Fruit fly (Drosophila melanogaster) whole organism, embryonic: ENCODE measurements around the gene a5.
A peak's percentile ranks its signal among the peaks of the same experiment; 100 is the strongest.

Source experiments
- CG1024 ChIP-seq: fragments of 200-800 bp; sonication (Bioruptor generic); IDR thresholded peaks from 2 replicates; pipeline ENCODE4 v1.3.6; 2022; ENCODE audit warnings: missing biosample characterization, missing genetic modification characterization
- CG10462 ChIP-seq: fragments of 200-800 bp; sonication (Bioruptor generic); optimal IDR thresholded peaks from 2 replicates; lab custom pipeline; 2016; ENCODE audit warnings: missing biosample characterization, missing genetic modification characterization
- CG10959 ChIP-seq: fragments of 200-800 bp; sonication (Bioruptor generic); IDR thresholded peaks from 2 replicates; pipeline ENCODE4 v1.3.6; 2022; ENCODE audit warnings: missing biosample characterization, missing genetic modification characterization
- CG12104 ChIP-seq: fragments of 200-800 bp; sonication (Bioruptor generic); optimal IDR thresholded peaks from 3 replicates; lab custom pipeline; 2016; ENCODE audit warnings: missing biosample characterization, missing genetic modification characterization
- CG12155 ChIP-seq: fragments of 200-800 bp; sonication (Bioruptor generic); optimal IDR thresholded peaks from 3 replicates; lab custom pipeline; 2016; ENCODE audit warnings: missing biosample characterization, missing genetic modification characterization
- CG13775 ChIP-seq: fragments of 200-800 bp; sonication (Bioruptor generic); optimal IDR thresholded peaks from 3 replicates; lab custom pipeline; 2017; ENCODE audit warnings: missing biosample characterization, mild to moderate bottlenecking, missing genetic modification characterization
- CG14667 ChIP-seq: fragments of 200-800 bp; sonication (Bioruptor generic); IDR thresholded peaks from 2 replicates; pipeline ENCODE4 v1.3.6; 2022; ENCODE audit warnings: missing biosample characterization, missing genetic modification characterization
- CG1529 ChIP-seq: fragments of 200-800 bp; sonication (Bioruptor generic); optimal IDR thresholded peaks from 3 replicates; lab custom pipeline; 2018; ENCODE audit warnings: missing biosample characterization, missing genetic modification characterization
- CG17612 ChIP-seq: fragments of 200-800 bp; sonication (Bioruptor generic); IDR thresholded peaks from 2 replicates; pipeline ENCODE4 v1.3.6; 2022; ENCODE audit warnings: missing biosample characterization, missing genetic modification characterization
- CG17912 ChIP-seq: fragments of 200-800 bp; sonication (Bioruptor generic); optimal IDR thresholded peaks from 2 replicates; lab custom pipeline; 2018; ENCODE audit warnings: missing biosample characterization, mild to moderate bottlenecking, missing genetic modification characterization
- CG2889 ChIP-seq: fragments of 200-800 bp; sonication (Bioruptor generic); IDR thresholded peaks from 3 replicates; pipeline ENCODE4 v1.3.6; 2022; ENCODE audit warnings: missing biosample characterization, missing genetic modification characterization
- CG3838 ChIP-seq: fragments of 200-800 bp; sonication (Bioruptor generic); optimal IDR thresholded peaks from 3 replicates; lab custom pipeline; 2016; ENCODE audit warnings: missing biosample characterization, missing genetic modification characterization
- CG6654 ChIP-seq: fragments of 200-800 bp; sonication (Bioruptor generic); optimal IDR thresholded peaks from 2 replicates; lab custom pipeline; 2017; ENCODE audit warnings: missing biosample characterization, mild to moderate bottlenecking, missing genetic modification characterization
- CG8388 ChIP-seq: fragments of 200-800 bp; sonication (Bioruptor generic); optimal IDR thresholded peaks from 2 replicates; lab custom pipeline; 2019; ENCODE audit warnings: missing biosample characterization, mild to moderate bottlenecking, missing genetic modification characterization, moderate library complexity
- CG9932 ChIP-seq: fragments of 200-800 bp; sonication (Bioruptor generic); IDR thresholded peaks from 2 replicates; pipeline ENCODE4 v1.3.6; 2022; ENCODE audit warnings: missing biosample characterization, missing genetic modification characterization
- Dip2 ChIP-seq: fragments of 200-800 bp; sonication (Bioruptor generic); IDR thresholded peaks from 2 replicates; pipeline ENCODE4 v1.3.6; 2022; ENCODE audit warnings: missing biosample characterization, missing genetic modification characterization
- E2f2 ChIP-seq: fragments of 200-800 bp; sonication (Bioruptor generic); IDR thresholded peaks from 2 replicates; pipeline ENCODE4 v1.3.6; 2022; ENCODE audit warnings: missing biosample characterization, missing genetic modification characterization
- H15 ChIP-seq: fragments of 200-800 bp; sonication (Bioruptor generic); IDR thresholded peaks from 3 replicates; pipeline ENCODE4 v1.3.6; 2022; ENCODE audit warnings: missing biosample characterization, missing genetic modification characterization
- Hmx ChIP-seq: fragments of 200-800 bp; sonication (Bioruptor generic); optimal IDR thresholded peaks from 2 replicates; lab custom pipeline; 2016; ENCODE audit warnings: missing biosample characterization, missing genetic modification characterization
- Mrtf ChIP-seq: fragments of 200-800 bp; sonication (Bioruptor generic); IDR thresholded peaks from 3 replicates; pipeline ENCODE4 v1.3.6; 2022; ENCODE audit warnings: missing biosample characterization, missing genetic modification characterization
- Nf-YA ChIP-seq: fragments of 200-800 bp; sonication (Bioruptor generic); IDR thresholded peaks from 2 replicates; pipeline ENCODE4 v1.3.6; 2022; ENCODE audit warnings: missing biosample characterization, missing genetic modification characterization
- Six4 ChIP-seq: fragments of 200-800 bp; sonication (Bioruptor generic); optimal IDR thresholded peaks from 2 replicates; lab custom pipeline; 2016; ENCODE audit warnings: missing biosample characterization, missing genetic modification characterization
- Sox100B ChIP-seq: fragments of 200-800 bp; sonication (Bioruptor generic); optimal IDR thresholded peaks from 3 replicates; lab custom pipeline; 2018; ENCODE audit warnings: missing biosample characterization, mild to moderate bottlenecking, missing genetic modification characterization
- Tbp ChIP-seq: fragments of >200 bp; optimal IDR thresholded peaks from 2 replicates; lab custom pipeline; 2018; ENCODE audit warnings: missing biosample characterization, missing genetic modification characterization
- Trl ChIP-seq, 3 experiments: fragments of >200 bp in 2 of 3; fragments of 200-800 bp in 1 of 3; sonication (Bioruptor generic) in 1 of 3; optimal IDR thresholded peaks; 2 replicates in 1 of 3; 3 replicates in 2 of 3; lab custom pipeline; 2016 to 2017; ENCODE audit warnings: missing biosample characterization in 1 of 3, missing genetic modification characterization in 1 of 3
- ato ChIP-seq: fragments of 200-800 bp; sonication (Bioruptor generic); IDR thresholded peaks from 2 replicates; pipeline ENCODE4 v1.3.6; 2022; ENCODE audit warnings: missing biosample characterization, missing genetic modification characterization; ENCODE audit not compliant: partially characterized antibody
- az2 ChIP-seq: fragments of 200-800 bp; sonication (Bioruptor generic); optimal IDR thresholded peaks from 3 replicates; lab custom pipeline; 2016; ENCODE audit warnings: missing biosample characterization, missing genetic modification characterization
- bab2 ChIP-seq: fragments of 200-800 bp; sonication (Bioruptor generic); optimal IDR thresholded peaks from 2 replicates; lab custom pipeline; 2016; ENCODE audit warnings: missing biosample characterization, missing genetic modification characterization
- croc ChIP-seq: fragments of 200-800 bp; sonication (Bioruptor generic); conservative IDR thresholded peaks from 3 replicates; pipeline ENCODE4 v1.3.6; 2022; ENCODE audit warnings: missing biosample characterization, missing genetic modification characterization
- dan ChIP-seq: fragments of 200-800 bp; sonication (Bioruptor generic); IDR thresholded peaks from 2 replicates; pipeline ENCODE4 v1.3.6; 2022; ENCODE audit warnings: missing biosample characterization, missing genetic modification characterization
- dimm ChIP-seq: fragments of 200-800 bp; sonication (Bioruptor generic); IDR thresholded peaks from 2 replicates; pipeline ENCODE4 v1.3.6; 2022; ENCODE audit warnings: missing biosample characterization, missing genetic modification characterization
- dmrt99B ChIP-seq: fragments of 200-800 bp; sonication (Bioruptor generic); optimal IDR thresholded peaks from 2 replicates; lab custom pipeline; 2018; ENCODE audit warnings: missing biosample characterization, mild to moderate bottlenecking, missing genetic modification characterization, moderate library complexity
- dpn ChIP-seq, 2 experiments: fragments of 200-800 bp; sonication (Bioruptor generic); optimal IDR thresholded peaks; 3 replicates each; lab custom pipeline; 2016; ENCODE audit warnings: missing biosample characterization in 2 of 2, missing genetic modification characterization in 2 of 2
- eve ChIP-seq, 2 experiments: fragments of >200 bp; optimal IDR thresholded peaks; 2 replicates each; lab custom pipeline; 2017; ENCODE audit warnings: missing biosample characterization in 2 of 2, missing genetic modification characterization in 2 of 2
- fd3F ChIP-seq: fragments of 200-800 bp; sonication (Bioruptor generic); optimal IDR thresholded peaks from 2 replicates; lab custom pipeline; 2018; ENCODE audit warnings: missing biosample characterization, mild to moderate bottlenecking, missing genetic modification characterization, moderate library complexity
- fd96Cb ChIP-seq: fragments of 200-800 bp; sonication (Bioruptor generic); optimal IDR thresholded peaks from 2 replicates; lab custom pipeline; 2018; ENCODE audit warnings: missing biosample characterization, mild to moderate bottlenecking, missing genetic modification characterization, moderate library complexity
- gce ChIP-seq: fragments of 200-800 bp; sonication (Bioruptor generic); IDR thresholded peaks from 3 replicates; pipeline ENCODE4 v1.3.6; 2022; ENCODE audit warnings: missing biosample characterization, missing genetic modification characterization
- hbn ChIP-seq: fragments of 200-800 bp; sonication (Bioruptor generic); IDR thresholded peaks from 2 replicates; pipeline ENCODE4 v1.3.6; 2022; ENCODE audit warnings: missing biosample characterization, missing genetic modification characterization; ENCODE audit not compliant: partially characterized antibody
- hth ChIP-seq: fragments of >200 bp; optimal IDR thresholded peaks from 2 replicates; lab custom pipeline; 2017; ENCODE audit warnings: inconsistent platforms
- knrl ChIP-seq: fragments of 200-800 bp; sonication (Bioruptor generic); IDR thresholded peaks from 3 replicates; pipeline ENCODE4 v1.3.6; 2022; ENCODE audit warnings: missing biosample characterization, missing genetic modification characterization; ENCODE audit not compliant: partially characterized antibody
- lab ChIP-seq: fragments of 200-800 bp; sonication (Bioruptor generic); optimal IDR thresholded peaks from 3 replicates; lab custom pipeline; 2017; ENCODE audit warnings: missing biosample characterization, missing genetic modification characterization, mild to moderate bottlenecking, moderate library complexity, missing genetic modification reagents
- nerfin-2 ChIP-seq: fragments of 200-800 bp; sonication (Bioruptor generic); IDR thresholded peaks from 2 replicates; pipeline ENCODE4 v1.3.6; 2022; ENCODE audit warnings: missing biosample characterization, missing genetic modification characterization; ENCODE audit not compliant: partially characterized antibody
- psq ChIP-seq: fragments of 200-800 bp; sonication (Bioruptor generic); optimal IDR thresholded peaks from 2 replicates; lab custom pipeline; 2017; ENCODE audit warnings: missing biosample characterization, missing genetic modification characterization
- schlank ChIP-seq: fragments of 200-800 bp; sonication (Bioruptor generic); optimal IDR thresholded peaks from 2 replicates; lab custom pipeline; 2018; ENCODE audit warnings: missing biosample characterization, mild to moderate bottlenecking, missing genetic modification characterization
- tin ChIP-seq: fragments of 200-800 bp; sonication (Bioruptor generic); optimal IDR thresholded peaks from 3 replicates; lab custom pipeline; 2016; ENCODE audit warnings: missing biosample characterization, missing genetic modification characterization
- usp ChIP-seq: fragments of >200 bp; optimal IDR thresholded peaks from 2 replicates; lab custom pipeline; 2017; ENCODE audit warnings: missing biosample characterization, missing genetic modification characterization
- wor ChIP-seq: fragments of 200-800 bp; sonication (Bioruptor generic); IDR thresholded peaks from 2 replicates; pipeline ENCODE4 v1.3.6; 2022; ENCODE audit warnings: missing biosample characterization, missing genetic modification characterization
- yki ChIP-seq: fragments of >200 bp; optimal IDR thresholded peaks from 3 replicates; lab custom pipeline; 2018
- zf30C ChIP-seq: fragments of 200-800 bp; sonication (Bioruptor generic); optimal IDR thresholded peaks from 3 replicates; lab custom pipeline; 2018; ENCODE audit warnings: missing biosample characterization, mild to moderate bottlenecking, missing genetic modification characterization
- zfh1 ChIP-seq: fragments of 200-800 bp; sonication (Bioruptor generic); IDR thresholded peaks from 3 replicates; pipeline ENCODE4 v1.3.6; 2022; ENCODE audit warnings: missing biosample characterization, missing genetic modification characterization

Gene a5

dm6 chr2L:1361771-1362632, 33.0 kb downstream of the a5 start, which contains the start of gene NLaz (continued):
- TF ChIP-seq Trl (optimal IDR thresholded peaks at IDR 0.05; lab: Kevin White, UChicago) (no peak), Trl (GFP tag; optimal IDR thresholded peaks at IDR 0.05; lab: Kevin White, UChicago) (no peak), CG1529 (GFP tag; lab: Kevin White, UChicago) (no peak), CG14667 (GFP tag; lab: Robert Waterston, UW) (0 out of 2 replicates have a peak, but pooled peaks have one; percentile 11), Hmx (GFP tag; lab: Kevin White, UChicago) (no peak), zfh1 (GFP tag; lab: Robert Waterston, UW) (peak; percentile 73; the same call in 2 of the 3 replicates), CG10462 (GFP tag; lab: Kevin White, UChicago) (no peak), CG10959 (GFP tag; lab: Robert Waterston, UW) (peak; percentile 57), ato (no peak), E2f2 (no peak), Dip2 (no peak), tin (GFP tag; lab: Kevin White, UChicago) (peak; percentile 44), gce (GFP tag; lab: Robert Waterston, UW) (0 out of 3 replicates have a peak, but pooled peaks have one; percentile 11), CG3838 (GFP tag; lab: Kevin White, UChicago) (no peak), hth (lab: Kevin White, UChicago) (no peak), CG9932 (GFP tag; lab: Robert Waterston, UW) (peak; percentile 12; the same call in 1 of the 2 replicates), CG12155 (peak; percentile 4), fd3F (GFP tag; lab: Kevin White, UChicago) (peak; percentile 27), wor (GFP tag; lab: Robert Waterston, UW) (no peak), dmrt99B (tag; lab: Kevin White, UChicago) (peak; percentile 28), CG17612 (GFP tag; lab: Robert Waterston, UW) (no peak), Tbp (no peak), dimm (no peak), usp (GFP tag; lab: Kevin White, UChicago) (no peak), dpn (GFP tag; optimal IDR thresholded peaks at IDR 0.05; lab: Kevin White, UChicago) (peak in 1 of 2 experiments; percentile 49), bab2 (GFP tag; lab: Kevin White, UChicago) (peak; percentile 65), Mrtf (GFP tag; lab: Robert Waterston, UW) (peak; percentile 84; the same call in 2 of the 3 replicates), schlank (tag; lab: Kevin White, UChicago) (no peak), CG2889 (GFP tag; lab: Robert Waterston, UW) (no peak), CG8388 (GFP tag; lab: Kevin White, UChicago) (no peak), zf30C (no peak), hbn (GFP tag; lab: Robert Waterston, UW) (no peak), yki (no peak), psq (GFP tag; lab: Kevin White, UChicago) (no peak), CG6654 (GFP tag; lab: Kevin White, UChicago) (no peak), Six4 (GFP tag; lab: Kevin White, UChicago) (no peak), Sox100B (GFP tag; lab: Kevin White, UChicago) (no peak), croc (GFP tag; lab: Robert Waterston, UW) (no peak), lab (no peak), CG13775 (GFP tag; lab: Kevin White, UChicago) (no peak), knrl (no peak), CG17912 (no peak), az2 (GFP tag; lab: Kevin White, UChicago) (peak; percentile 60), CG12104 (GFP tag; lab: Kevin White, UChicago) (no peak), H15 (GFP tag; lab: Robert Waterston, UW) (no peak), Nf-YA (GFP tag; lab: Robert Waterston, UW) (0 out of 2 replicates have a peak, but pooled peaks have one; percentile 21), CG1024 (GFP tag; lab: Robert Waterston, UW) (no peak), eve (GFP tag; optimal IDR thresholded peaks at IDR 0.05; lab: Kevin White, UChicago) (no peak), dan (no peak), nerfin-2 (GFP tag; lab: Robert Waterston, UW) (no peak), fd96Cb (tag; lab: Kevin White, UChicago) (no peak)
